Fruit fly (Drosophila melanogaster): Measurements from ENCODE around the gene Fkbp39.

Gene Fkbp39

DNA sequence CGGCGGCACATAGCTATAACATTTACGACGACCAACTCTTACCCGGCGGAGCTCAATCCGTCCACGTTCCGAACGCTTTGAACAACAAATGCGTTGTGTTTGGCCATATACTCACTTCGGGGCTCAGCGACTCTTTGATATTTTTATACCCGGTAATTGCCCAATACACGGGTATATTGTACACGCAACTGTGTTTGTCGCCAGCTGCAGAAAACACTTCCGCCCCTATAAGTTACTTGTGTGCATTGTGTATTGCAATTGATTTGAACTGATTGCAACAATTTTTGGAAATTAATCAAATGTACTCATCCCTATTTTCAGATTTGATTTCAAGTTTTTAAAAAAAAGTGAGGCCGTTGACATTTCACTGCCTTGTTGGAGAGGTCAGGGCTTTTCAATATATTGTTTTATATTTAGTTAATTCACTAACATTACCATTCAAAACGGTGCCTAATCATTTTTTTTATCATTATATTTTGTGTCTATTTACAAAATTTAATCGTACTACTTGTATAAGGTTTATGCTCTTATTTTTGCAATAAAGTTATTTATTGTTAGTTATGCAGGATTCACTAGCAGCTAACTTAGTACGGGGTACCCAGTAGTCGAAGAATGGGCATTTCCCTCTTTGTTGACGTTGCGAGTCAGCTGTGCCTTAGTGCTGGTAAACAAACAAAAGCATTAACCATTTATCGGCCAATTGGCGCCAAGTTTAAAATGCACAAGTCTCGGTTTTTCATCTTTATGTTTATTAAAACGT lies 10.2 kb upstream of the Fkbp39 start, which contains the start of gene Nagk (continued):
- TF ChIP-seq CG11093 (GFP tag; IDR thresholded peaks at IDR 0.05) (no peak), br (optimal IDR thresholded peaks at IDR 0.05) (no peak), Mes4 (GFP tag; optimal IDR thresholded peaks at IDR 0.05) (peak; percentile 31), ham (GFP tag; IDR thresholded peaks at IDR 0.05) (no peak), CG9932 (GFP tag; IDR thresholded peaks at IDR 0.05) (peak; percentile 32), CG11696 (GFP tag; IDR thresholded peaks at IDR 0.05) (peak; percentile 19; the same call in 1 of the 2 replicates), CG3995 (GFP tag; optimal IDR thresholded peaks at IDR 0.05) (no peak), Trl (optimal IDR thresholded peaks at IDR 0.05) (no peak), Trl (GFP tag; optimal IDR thresholded peaks at IDR 0.05) (peak; percentile 37), CG10274 (GFP tag; optimal IDR thresholded peaks at IDR 0.05) (peak; percentile 56), CG34224 (GFP tag; IDR thresholded peaks at IDR 0.05; ENCODE audit: partially characterized antibody) (no peak), tna (GFP tag; IDR thresholded peaks at IDR 0.05; ENCODE audit: partially characterized antibody) (no peak), aop (GFP tag; IDR thresholded peaks at IDR 0.05) (0 out of 2 replicates have a peak, but pooled peaks have one; percentile 24), klu (GFP tag; IDR thresholded peaks at IDR 0.05) (no peak), Rx (GFP tag; IDR thresholded peaks at IDR 0.05) (no peak; the same call in 1 of the 2 replicates), corto (GFP tag; optimal IDR thresholded peaks at IDR 0.05) (no peak), pan (optimal IDR thresholded peaks at IDR 0.05) (peak in 1 of 2 experiments; percentile 27), pan (GFP tag; optimal IDR thresholded peaks at IDR 0.05 in 1 of 2, IDR thresholded peaks at IDR 0.05 in 1 of 2) (peak in 1 of 2 experiments; percentile 55), CG14860 (GFP tag; IDR thresholded peaks at IDR 0.05; ENCODE audit: partially characterized antibody) (no peak), trh (GFP tag; optimal IDR thresholded peaks at IDR 0.05) (no peak), cad (GFP tag; optimal IDR thresholded peaks at IDR 0.05) (no peak), al (GFP tag; IDR thresholded peaks at IDR 0.05) (0 out of 2 replicates have a peak, but pooled peaks have one; percentile 9), vnd (GFP tag; IDR thresholded peaks at IDR 0.05; ENCODE audit: partially characterized antibody) (no peak), abd-A (tag; optimal IDR thresholded peaks at IDR 0.05) (no peak), Sin3A (optimal IDR thresholded peaks at IDR 0.05) (no peak), CG10654 (GFP tag; optimal IDR thresholded peaks at IDR 0.05) (peak; percentile 38), pzg (GFP tag; optimal IDR thresholded peaks at IDR 0.05) (peak; percentile 34), CG7556 (GFP tag; optimal IDR thresholded peaks at IDR 0.05) (peak; percentile 81), CG16813 (GFP tag; IDR thresholded peaks at IDR 0.05; ENCODE audit: partially characterized antibody) (no peak), Deaf1 (tag; optimal IDR thresholded peaks at IDR 0.05) (peak; percentile 50), Taf1 (GFP tag; IDR thresholded peaks at IDR 0.05) (no peak), kni (GFP tag; optimal IDR thresholded peaks at IDR 0.05) (no peak), CG13296 (GFP tag; optimal IDR thresholded peaks at IDR 0.05) (peak; percentile 40), CG4282 (GFP tag; optimal IDR thresholded peaks at IDR 0.05) (no peak), NC2α (GFP tag; optimal IDR thresholded peaks at IDR 0.05) (no peak), Dad (GFP tag; optimal IDR thresholded peaks at IDR 0.05) (peak; percentile 54), kay (GFP tag; optimal IDR thresholded peaks at IDR 0.05) (peak; percentile 52), btn (GFP tag; optimal IDR thresholded peaks at IDR 0.05) (peak; percentile 9), CG3281 (GFP tag; optimal IDR thresholded peaks at IDR 0.05) (peak; percentile 62), bcd (GFP tag; optimal IDR thresholded peaks at IDR 0.05) (peak; percentile 61), Pdp1 (GFP tag; optimal IDR thresholded peaks at IDR 0.05) (peak; percentile 45 to 53), CG7786 (GFP tag; optimal IDR thresholded peaks at IDR 0.05) (peak; percentile 4), oc (tag; optimal IDR thresholded peaks at IDR 0.05) (no peak), CG1024 (GFP tag; IDR thresholded peaks at IDR 0.05) (peak; percentile 22; the same call in 1 of the 2 replicates), Side (GFP tag; optimal IDR thresholded peaks at IDR 0.05) (peak; percentile 69), Poxn (GFP tag; IDR thresholded peaks at IDR 0.05) (no peak), HLH54F (GFP tag; optimal IDR thresholded peaks at IDR 0.05) (peak; percentile 57), Ravus (GFP tag; IDR thresholded peaks at IDR 0.05) (no peak), CG9609 (GFP tag; optimal IDR thresholded peaks at IDR 0.05) (peak; percentile 25), CG10543 (GFP tag; optimal IDR thresholded peaks at IDR 0.05) (peak; percentile 67), Gsc (GFP tag; IDR thresholded peaks at IDR 0.05) (no peak)

Measured in whole organism, embryonic.